Worm (Caenorhabditis elegans): ENCODE measurements around the gene ZC190.2.
A peak's percentile ranks its signal among the peaks of the same experiment; 100 is the strongest.

The ZC190.2 gene

ce11 chrV:8651007-8651711, 30.0 kb upstream of the ZC190.2 start (continued):
- TF ChIP-seq duxl-1 (tag; optimal IDR thresholded peaks at IDR 0.05; ENCODE audit: poor library complexity) (no peak), madf-5 (GFP tag; IDR thresholded peaks at IDR 0.05) (no peak), hlh-11 (tag; optimal IDR thresholded peaks at IDR 0.05) (peak; percentile 98), aha-1 (tag) (no peak), Y105C5A.15 (GFP tag; IDR thresholded peaks at IDR 0.05) (no peak), nhr-42 (GFP tag; IDR thresholded peaks at IDR 0.05) (no peak), unc-130 (GFP tag; optimal IDR thresholded peaks at IDR 0.05) (no peak), dpl-1 (GFP tag; optimal IDR thresholded peaks at IDR 0.05) (no peak), nhr-102 (tag; optimal IDR thresholded peaks at IDR 0.05) (peak; percentile 93), zag-1 (tag; optimal IDR thresholded peaks at IDR 0.05) (no peak), fos-1 (tag; optimal IDR thresholded peaks at IDR 0.05) (no peak), lir-3 (tag; optimal IDR thresholded peaks at IDR 0.05) (no peak), ZK337.2 (GFP tag; IDR thresholded peaks at IDR 0.05) (no peak), mxl-3 (GFP tag; optimal IDR thresholded peaks at IDR 0.05) (peak; percentile 42), F10B5.3 (tag; optimal IDR thresholded peaks at IDR 0.05) (no peak), Y5F2A.4 (GFP tag; optimal IDR thresholded peaks at IDR 0.05) (no peak), snpc-4 (tag; optimal IDR thresholded peaks at IDR 0.05) (no peak), arid-1 (GFP tag; conservative IDR thresholded peaks at IDR 0.05) (no peak), lsy-2 (tag; optimal IDR thresholded peaks at IDR 0.05) (peak in 1 of 2 experiments; percentile 56), dmd-8 (GFP tag; IDR thresholded peaks at IDR 0.05) (no peak), mes-2 (tag; optimal IDR thresholded peaks at IDR 0.05; ENCODE audit: poor library complexity, severe bottlenecking) (peak; percentile 27), zfp-2 (tag; optimal IDR thresholded peaks at IDR 0.05) (no peak), unc-39 (tag; optimal IDR thresholded peaks at IDR 0.05) (no peak), ceh-28 (tag; optimal IDR thresholded peaks at IDR 0.05) (no peak), unc-62 (GFP tag; optimal IDR thresholded peaks at IDR 0.05 in 1 of 2) (peak; percentile 88 to 96), unc-62 (tag; optimal IDR thresholded peaks at IDR 0.05) (no peak), spr-1 (tag; optimal IDR thresholded peaks at IDR 0.05) (no peak), T26A8.4 (GFP tag; IDR thresholded peaks at IDR 0.05) (0 out of 2 replicates have a peak, but pooled peaks have one; percentile 35), tag-97 (GFP tag; IDR thresholded peaks at IDR 0.05) (no peak), ctbp-1 (GFP tag; IDR thresholded peaks at IDR 0.05) (no peak), ama-1 (optimal IDR thresholded peaks at IDR 0.05) (no peak), ceh-44 (GFP tag; IDR thresholded peaks at IDR 0.05) (no peak), vab-7 (GFP tag; IDR thresholded peaks at IDR 0.05) (no peak), R02D3.7 (tag; optimal IDR thresholded peaks at IDR 0.05) (no peak), mep-1 (tag; optimal IDR thresholded peaks at IDR 0.05) (peak; percentile 56), snpc-1.2 (GFP tag; IDR thresholded peaks at IDR 0.05) (no peak), nhr-6 (tag; optimal IDR thresholded peaks at IDR 0.05) (peak; percentile 22), nhr-237 (tag; optimal IDR thresholded peaks at IDR 0.05) (no peak), lin-38 (GFP tag; IDR thresholded peaks at IDR 0.05) (no peak), hif-1 (tag; optimal IDR thresholded peaks at IDR 0.05) (peak in 1 of 2 experiments; percentile 37), nhr-76 (tag; optimal IDR thresholded peaks at IDR 0.05) (no peak), pqm-1 (tag; optimal IDR thresholded peaks at IDR 0.05) (peak; percentile 99), zip-11 (GFP tag; IDR thresholded peaks at IDR 0.05) (no peak), F37D6.2 (tag; optimal IDR thresholded peaks at IDR 0.05) (no peak), mdl-1 (tag; optimal IDR thresholded peaks at IDR 0.05) (no peak), mdt-29 (GFP tag; IDR thresholded peaks at IDR 0.05) (no peak), gei-8 (GFP tag; optimal IDR thresholded peaks at IDR 0.05) (peak; percentile 92), dmd-9 (GFP tag; IDR thresholded peaks at IDR 0.05) (no peak), Y48G9A.11 (GFP tag; IDR thresholded peaks at IDR 0.05) (no peak), dve-1 (tag; optimal IDR thresholded peaks at IDR 0.05; ENCODE audit: insufficient read depth) (peak; percentile 96), ceh-32 (tag; optimal IDR thresholded peaks at IDR 0.05; ENCODE audit: poor library complexity) (no peak)
